Fruit fly (Drosophila melanogaster): ENCODE results near the gene Hus1-like.

DNA sequence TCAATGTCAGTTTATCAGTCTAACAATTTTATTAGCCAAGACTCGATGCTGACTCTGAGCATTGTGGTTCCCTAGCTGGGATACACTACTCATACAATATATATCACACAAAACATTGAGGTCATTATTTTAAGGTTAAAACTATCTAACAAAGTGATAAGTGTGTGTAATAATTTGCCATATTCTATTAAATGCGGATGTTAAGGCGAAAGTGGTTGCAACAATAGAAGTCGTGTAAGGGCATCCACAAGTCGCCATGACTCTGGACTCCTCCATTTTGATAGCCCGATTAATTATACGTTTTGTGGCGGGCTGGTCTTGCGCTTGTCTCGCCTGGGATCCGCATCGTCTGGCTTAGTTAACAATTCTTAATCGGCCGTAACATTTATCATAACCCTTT is 34.9 kb upstream of the Hus1-like start:
- TF ChIP-seq CG34367 (tag; optimal IDR thresholded peaks at IDR 0.05) (no peak), CG17806 (tag; optimal IDR thresholded peaks at IDR 0.05) (no peak), EcR (GFP tag; optimal IDR thresholded peaks at IDR 0.05) (no peak), Pif1B (GFP tag; optimal IDR thresholded peaks at IDR 0.05) (no peak), CG4496 (GFP tag; IDR thresholded peaks at IDR 0.05) (no peak), D1 (tag; optimal IDR thresholded peaks at IDR 0.05) (no peak), Pif1A (GFP tag; optimal IDR thresholded peaks at IDR 0.05) (no peak), Snoo (tag; optimal IDR thresholded peaks at IDR 0.05) (no peak), CG32121 (GFP tag; IDR thresholded peaks at IDR 0.05) (no peak), fd96Ca (GFP tag; IDR thresholded peaks at IDR 0.05) (no peak), CG14655 (GFP tag; optimal IDR thresholded peaks at IDR 0.05) (no peak), gl (tag; optimal IDR thresholded peaks at IDR 0.05) (no peak)

Data from whole organism, pupa.